Fruit fly (Drosophila melanogaster): ENCODE measurements around the gene CG13692.

- TF ChIP-seq Dip2 (GFP tag; IDR thresholded peaks at IDR 0.05) (no peak), mirr (GFP tag; optimal IDR thresholded peaks at IDR 0.05) (no peak), gfzf (GFP tag; optimal IDR thresholded peaks at IDR 0.05) (no peak), Lpt (GFP tag; optimal IDR thresholded peaks at IDR 0.05) (no peak), abd-A (tag; optimal IDR thresholded peaks at IDR 0.05) (no peak), CG1602 (GFP tag; optimal IDR thresholded peaks at IDR 0.05) (no peak), stc (GFP tag; IDR thresholded peaks at IDR 0.05) (no peak), sna (GFP tag; IDR thresholded peaks at IDR 0.05; ENCODE audit: partially characterized antibody) (no peak), Six4 (GFP tag; optimal IDR thresholded peaks at IDR 0.05) (no peak), Fer3 (tag; optimal IDR thresholded peaks at IDR 0.05) (no peak), insv (GFP tag; optimal IDR thresholded peaks at IDR 0.05) (no peak), br (optimal IDR thresholded peaks at IDR 0.05) (no peak), Dip3 (GFP tag; optimal IDR thresholded peaks at IDR 0.05) (no peak)
Measured at dm6 chr2L:432119-432518, 10.5 kb downstream of the CG13692 start.

All from whole organism, embryonic.